Fruit fly (Drosophila melanogaster): ENCODE results near the gene CG42353.

Gene CG42353

DNA sequence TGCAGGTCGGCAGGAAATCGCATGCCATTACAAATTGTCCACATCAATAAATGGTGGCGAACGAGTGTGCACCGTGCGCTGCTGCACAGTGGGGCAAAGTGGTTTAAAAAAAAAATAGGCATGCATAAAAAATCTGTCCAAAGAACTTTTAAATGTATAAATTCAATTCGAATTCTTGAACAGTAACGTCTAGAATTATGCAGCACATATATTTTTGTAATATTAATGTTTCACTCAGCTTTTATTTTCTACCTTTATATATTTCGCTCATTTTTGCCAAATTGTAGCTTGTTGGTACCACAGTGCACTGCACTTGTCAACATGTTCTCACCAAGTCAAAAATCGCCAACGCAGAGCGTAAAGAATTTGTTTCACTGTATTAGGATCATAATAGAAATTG lies 34.3 kb upstream of the CG42353 start:
- TF ChIP-seq CG1620 (GFP tag; optimal IDR thresholded peaks at IDR 0.05) (no peak), CG33017 (tag; optimal IDR thresholded peaks at IDR 0.05) (no peak), cnc (optimal IDR thresholded peaks at IDR 0.05) (no peak), Mnt (GFP tag; optimal IDR thresholded peaks at IDR 0.05) (no peak), CG7101 (tag; optimal IDR thresholded peaks at IDR 0.05) (no peak), Clk (GFP tag; optimal IDR thresholded peaks at IDR 0.05) (no peak), kay (GFP tag; ENCODE audit: borderline replicate concordance) (no peak), CG12768 (GFP tag; optimal IDR thresholded peaks at IDR 0.05) (no peak), tj (GFP tag; optimal IDR thresholded peaks at IDR 0.05) (no peak), Hr96 (GFP tag; optimal IDR thresholded peaks at IDR 0.05) (no peak), CG11617 (GFP tag; optimal IDR thresholded peaks at IDR 0.05) (no peak), ovo (GFP tag; optimal IDR thresholded peaks at IDR 0.05) (no peak), cic (GFP tag; optimal IDR thresholded peaks at IDR 0.05) (no peak), CG5204 (GFP tag; optimal IDR thresholded peaks at IDR 0.05) (no peak), CG14711 (tag; optimal IDR thresholded peaks at IDR 0.05) (no peak), bab1 (GFP tag; optimal IDR thresholded peaks at IDR 0.05) (no peak)

DNA sequence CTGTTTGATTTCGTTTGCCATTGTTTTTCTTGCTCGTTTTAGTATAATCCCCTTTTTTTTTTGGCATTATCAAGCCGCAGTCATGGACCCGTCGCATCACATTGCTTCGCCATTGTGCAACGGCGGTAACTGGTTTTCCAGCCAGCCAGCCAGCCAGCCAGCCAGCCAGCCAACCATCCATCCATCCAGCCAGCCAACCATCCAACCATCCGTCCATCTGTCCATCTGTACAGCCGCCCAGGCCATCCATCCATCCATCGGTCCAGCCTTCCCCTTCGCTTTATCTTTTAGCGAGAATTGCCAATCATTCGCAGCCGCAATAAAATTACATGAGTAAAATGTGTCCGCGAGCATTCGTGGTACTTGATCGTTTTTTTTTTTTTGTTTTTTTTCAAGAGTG lies 31.2 kb upstream of the CG42353 start:
- TF ChIP-seq bab1 (GFP tag; optimal IDR thresholded peaks at IDR 0.05) (no peak), CG14711 (tag; optimal IDR thresholded peaks at IDR 0.05) (no peak), kay (GFP tag; ENCODE audit: borderline replicate concordance) (no peak), toe (GFP tag; optimal IDR thresholded peaks at IDR 0.05) (no peak), CG33017 (tag; optimal IDR thresholded peaks at IDR 0.05) (no peak), CG1620 (GFP tag; optimal IDR thresholded peaks at IDR 0.05) (no peak), tj (GFP tag; optimal IDR thresholded peaks at IDR 0.05) (no peak), Clk (GFP tag; optimal IDR thresholded peaks at IDR 0.05) (no peak), ovo (GFP tag; optimal IDR thresholded peaks at IDR 0.05) (no peak), CG7101 (tag; optimal IDR thresholded peaks at IDR 0.05) (no peak), CG5204 (GFP tag; optimal IDR thresholded peaks at IDR 0.05) (no peak), cnc (optimal IDR thresholded peaks at IDR 0.05) (no peak), Crg-1 (GFP tag; optimal IDR thresholded peaks at IDR 0.05) (no peak), CG7045 (GFP tag; optimal IDR thresholded peaks at IDR 0.05) (no peak), CG11617 (GFP tag; optimal IDR thresholded peaks at IDR 0.05) (no peak), Hr96 (GFP tag; optimal IDR thresholded peaks at IDR 0.05) (no peak), pad (GFP tag; optimal IDR thresholded peaks at IDR 0.05) (no peak), Mnt (GFP tag; optimal IDR thresholded peaks at IDR 0.05) (no peak), cic (GFP tag; optimal IDR thresholded peaks at IDR 0.05) (no peak)

DNA sequence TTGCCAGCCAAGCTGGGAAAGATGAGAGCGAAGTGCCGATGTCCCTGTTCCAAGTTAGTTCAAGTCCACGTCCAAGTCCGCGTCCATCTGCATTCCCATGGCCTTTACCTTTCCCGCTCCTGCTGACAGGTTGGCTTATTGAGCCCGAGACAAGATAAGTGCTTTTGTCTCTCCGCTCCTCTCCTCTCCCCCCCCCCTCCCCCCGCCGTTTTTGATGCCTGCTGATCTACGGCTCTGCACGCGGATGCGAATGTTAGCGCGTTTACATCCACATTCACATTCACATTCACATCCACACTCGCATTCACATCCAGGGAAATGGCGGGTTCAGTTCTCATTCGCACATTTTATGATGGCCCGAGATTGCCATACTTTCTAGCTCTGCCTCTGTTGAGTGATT lies 30.6 kb upstream of the CG42353 start:
- TF ChIP-seq CG14711 (tag; optimal IDR thresholded peaks at IDR 0.05) = no peak
- TF ChIP-seq tj (GFP tag; optimal IDR thresholded peaks at IDR 0.05) = no peak
- TF ChIP-seq CG7045 (GFP tag; optimal IDR thresholded peaks at IDR 0.05) = no peak
- TF ChIP-seq cic (GFP tag; optimal IDR thresholded peaks at IDR 0.05) = no peak
- TF ChIP-seq Mnt (GFP tag; optimal IDR thresholded peaks at IDR 0.05) = no peak
- no peak for TF ChIP-seq ovo (GFP tag; optimal IDR thresholded peaks at IDR 0.05)
- no peak for TF ChIP-seq kay (GFP tag; ENCODE audit: borderline replicate concordance)
- TF ChIP-seq CG33017 (tag; optimal IDR thresholded peaks at IDR 0.05) = no peak
- no peak for TF ChIP-seq CG11617 (GFP tag; optimal IDR thresholded peaks at IDR 0.05)
- TF ChIP-seq Clk (GFP tag; optimal IDR thresholded peaks at IDR 0.05) = no peak
- no peak for TF ChIP-seq toe (GFP tag; optimal IDR thresholded peaks at IDR 0.05)
- TF ChIP-seq CG5204 (GFP tag; optimal IDR thresholded peaks at IDR 0.05) = no peak
- no peak for TF ChIP-seq Crg-1 (GFP tag; optimal IDR thresholded peaks at IDR 0.05)
- no peak for TF ChIP-seq CG7101 (tag; optimal IDR thresholded peaks at IDR 0.05)
- TF ChIP-seq CG12768 (GFP tag; optimal IDR thresholded peaks at IDR 0.05) = no peak

DNA sequence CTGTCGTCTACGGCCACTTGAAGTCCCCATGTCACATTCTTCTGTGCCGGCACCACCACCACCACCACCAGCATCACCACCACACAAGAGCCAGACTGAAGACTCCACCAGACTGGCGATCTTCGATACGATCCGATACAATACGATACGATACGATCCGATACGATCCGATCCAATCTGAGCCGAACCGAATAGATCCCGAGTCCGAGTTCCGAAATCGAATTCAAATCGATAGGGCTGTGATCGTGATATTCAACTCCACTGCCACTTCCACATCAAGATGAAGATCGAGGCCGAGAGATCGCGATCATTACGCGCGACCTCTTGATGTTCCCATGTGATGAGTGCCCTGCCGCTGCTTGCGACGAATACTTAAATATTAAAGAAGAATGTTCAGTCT lies 19.5 kb upstream of the CG42353 start:
- TF ChIP-seq ovo (GFP tag; optimal IDR thresholded peaks at IDR 0.05) (no peak), Crg-1 (GFP tag; optimal IDR thresholded peaks at IDR 0.05) (no peak), CG5204 (GFP tag; optimal IDR thresholded peaks at IDR 0.05) (no peak)

DNA sequence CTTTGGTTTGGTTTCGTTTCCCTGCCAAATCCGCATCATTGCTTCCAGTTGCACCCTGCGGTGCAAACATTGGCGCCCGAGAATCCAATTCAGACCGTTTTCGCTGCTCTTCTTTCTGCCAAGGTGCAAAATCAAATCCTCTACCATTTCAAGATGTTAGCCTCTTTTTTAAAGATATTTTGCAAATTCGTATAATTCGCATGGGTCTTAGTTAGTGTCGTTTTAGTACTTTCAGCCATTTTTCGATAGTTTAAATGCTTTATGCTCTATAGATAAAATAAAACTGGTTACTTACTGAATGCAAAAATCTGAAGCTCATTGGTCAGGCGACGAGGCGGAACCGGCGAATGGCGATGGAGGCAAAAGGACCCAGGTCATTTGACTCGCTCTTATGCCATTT lies 6.9 kb upstream of the CG42353 start:
- TF ChIP-seq CG12768 (GFP tag; optimal IDR thresholded peaks at IDR 0.05) = no peak
- no peak for TF ChIP-seq cnc (optimal IDR thresholded peaks at IDR 0.05)
- no peak for TF ChIP-seq tj (GFP tag; optimal IDR thresholded peaks at IDR 0.05)
- no peak for TF ChIP-seq Clk (GFP tag; optimal IDR thresholded peaks at IDR 0.05)
- TF ChIP-seq Hr96 (GFP tag; optimal IDR thresholded peaks at IDR 0.05) = no peak
- TF ChIP-seq CG14711 (tag; optimal IDR thresholded peaks at IDR 0.05) = no peak
- no peak for TF ChIP-seq toe (GFP tag; optimal IDR thresholded peaks at IDR 0.05)
- TF ChIP-seq Mnt (GFP tag; optimal IDR thresholded peaks at IDR 0.05) = no peak
- no peak for TF ChIP-seq CG7101 (tag; optimal IDR thresholded peaks at IDR 0.05)
- TF ChIP-seq CG5204 (GFP tag; optimal IDR thresholded peaks at IDR 0.05) = no peak
- no peak for TF ChIP-seq kay (GFP tag; ENCODE audit: borderline replicate concordance)
- TF ChIP-seq CG7045 (GFP tag; optimal IDR thresholded peaks at IDR 0.05) = no peak
- TF ChIP-seq ovo (GFP tag; optimal IDR thresholded peaks at IDR 0.05) = no peak
- TF ChIP-seq cic (GFP tag; optimal IDR thresholded peaks at IDR 0.05) = no peak
- no peak for TF ChIP-seq CG11617 (GFP tag; optimal IDR thresholded peaks at IDR 0.05)

DNA sequence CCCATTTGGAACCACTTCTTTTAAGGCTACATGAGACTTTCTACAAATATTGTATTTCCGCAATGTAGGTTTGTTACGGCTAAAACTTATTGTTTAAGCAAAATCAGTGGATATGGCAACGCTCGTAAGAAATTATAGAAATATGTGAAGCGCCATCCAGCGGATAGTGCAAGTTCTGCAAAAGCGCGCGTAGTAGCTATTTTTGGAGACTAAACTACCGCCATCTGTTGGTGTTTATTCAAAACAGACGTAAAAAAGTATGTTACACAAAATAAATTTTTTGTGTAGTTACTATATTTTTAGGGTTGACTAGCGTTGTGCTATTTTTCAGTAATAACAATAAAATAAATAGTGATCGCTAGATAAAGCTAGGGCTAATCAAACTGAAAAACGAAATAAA lies 969 bp upstream of the CG42353 start:
- TF ChIP-seq CG14711 (tag; optimal IDR thresholded peaks at IDR 0.05) = no peak
- peak; percentile 0 for TF ChIP-seq CG7101 (tag; optimal IDR thresholded peaks at IDR 0.05)
- no peak for TF ChIP-seq CG5204 (GFP tag; optimal IDR thresholded peaks at IDR 0.05)
- peak; percentile 45 for TF ChIP-seq bab1 (GFP tag; optimal IDR thresholded peaks at IDR 0.05)
- no peak for TF ChIP-seq pad (GFP tag; optimal IDR thresholded peaks at IDR 0.05)
- peak; percentile 24 for TF ChIP-seq Hr96 (GFP tag; optimal IDR thresholded peaks at IDR 0.05)
- TF ChIP-seq CG1620 (GFP tag; optimal IDR thresholded peaks at IDR 0.05) = peak; percentile 24
- TF ChIP-seq Clk (GFP tag; optimal IDR thresholded peaks at IDR 0.05) = no peak
- no peak for TF ChIP-seq CG33017 (tag; optimal IDR thresholded peaks at IDR 0.05)
- TF ChIP-seq Mnt (GFP tag; optimal IDR thresholded peaks at IDR 0.05) = peak; percentile 1
- TF ChIP-seq CG7045 (GFP tag; optimal IDR thresholded peaks at IDR 0.05) = no peak
- peak; percentile 45 for TF ChIP-seq tj (GFP tag; optimal IDR thresholded peaks at IDR 0.05)
- no peak for TF ChIP-seq CG11617 (GFP tag; optimal IDR thresholded peaks at IDR 0.05)
- no peak for TF ChIP-seq cic (GFP tag; optimal IDR thresholded peaks at IDR 0.05)
- peak; percentile 22 for TF ChIP-seq toe (GFP tag; optimal IDR thresholded peaks at IDR 0.05)
- peak; percentile 15 for TF ChIP-seq Crg-1 (GFP tag; optimal IDR thresholded peaks at IDR 0.05)

Measured in whole organism, adult.